Fruit fly (Drosophila melanogaster) whole organism, embryonic: ENCODE results near the gene ppk23.

Source experiments
- CG12219 ChIP-seq: fragments of 200-800 bp; sonication (Bioruptor generic); optimal IDR thresholded peaks from 3 replicates; lab custom pipeline; 2018; ENCODE audit warnings: missing biosample characterization, mild to moderate bottlenecking, missing genetic modification characterization
- CG15011 ChIP-seq: fragments of 200-800 bp; sonication (Bioruptor generic); optimal IDR thresholded peaks from 3 replicates; lab custom pipeline; 2018; ENCODE audit warnings: missing biosample characterization, mild to moderate bottlenecking, missing genetic modification characterization
- CG15479 ChIP-seq: fragments of 200-800 bp; sonication (Bioruptor generic); optimal IDR thresholded peaks from 3 replicates; lab custom pipeline; 2019; ENCODE audit warnings: missing biosample characterization, mild to moderate bottlenecking, missing genetic modification characterization, moderate library complexity
- CG31388 ChIP-seq: fragments of 200-800 bp; sonication (Bioruptor generic); optimal IDR thresholded peaks from 2 replicates; lab custom pipeline; 2016; ENCODE audit warnings: missing biosample characterization, missing genetic modification characterization
- CG7987 ChIP-seq: fragments of 200-800 bp; sonication (Bioruptor generic); optimal IDR thresholded peaks from 2 replicates; lab custom pipeline; 2018; ENCODE audit warnings: missing biosample characterization, mild to moderate bottlenecking, missing genetic modification characterization, moderate library complexity
- CG9727 ChIP-seq: fragments of 200-800 bp; sonication (Bioruptor generic); optimal IDR thresholded peaks from 3 replicates; lab custom pipeline; 2017; ENCODE audit warnings: missing biosample characterization, mild to moderate bottlenecking, missing genetic modification characterization
- Deaf1 ChIP-seq: fragments of 200-800 bp; optimal IDR thresholded peaks from 3 replicates; lab custom pipeline; 2019; ENCODE audit warnings: missing biosample characterization, mild to moderate bottlenecking, missing genetic modification characterization, moderate library complexity
- Hey ChIP-seq: fragments of 200-800 bp; sonication (Bioruptor generic); optimal IDR thresholded peaks from 3 replicates; lab custom pipeline; 2018; ENCODE audit warnings: missing biosample characterization, mild to moderate bottlenecking, missing genetic modification characterization
- gcm ChIP-seq: fragments of 200-800 bp; sonication (Bioruptor generic); optimal IDR thresholded peaks from 2 replicates; lab custom pipeline; 2019; ENCODE audit warnings: missing biosample characterization, mild to moderate bottlenecking, missing genetic modification characterization, moderate library complexity

- no peak for TF ChIP-seq Hey (tag; lab: Kevin White, UChicago)
- no peak for TF ChIP-seq gcm
- no peak for TF ChIP-seq CG31388 (GFP tag; lab: Kevin White, UChicago)
- no peak for TF ChIP-seq CG15479 (GFP tag; lab: Kevin White, UChicago)
- TF ChIP-seq CG7987 (GFP tag; lab: Kevin White, UChicago) = no peak
- TF ChIP-seq Deaf1 (tag; lab: Kevin White, UChicago) = no peak
- TF ChIP-seq CG15011 (GFP tag; lab: Kevin White, UChicago) = no peak
- no peak for TF ChIP-seq CG9727 (GFP tag; lab: Kevin White, UChicago)
- TF ChIP-seq CG12219 (GFP tag; lab: Kevin White, UChicago) = no peak
These were observed 45.5 kb downstream of the ppk23 start for dm6 chrX:17523559-17523958.
